Worm (Caenorhabditis elegans) whole organism, L4 larva: ENCODE data around the gene ttr-40.
"Not testable (repeated sequence)": the region's sequence is repeated elsewhere in the genome, so short reads cannot be mapped to it uniquely, and the experiment has no call there.

ENCODE experiments used
- D1046.2 ChIP-seq: fragments of 200-800 bp; sonication (Bioruptor generic); IDR thresholded peaks from 2 replicates; pipeline ENCODE4 v1.3.6; 2022; ENCODE audit warnings: missing genetic modification characterization, missing compliant biosample characterization
- F26F4.8 ChIP-seq: fragments of 200-800 bp; sonication (Bioruptor generic); conservative IDR thresholded peaks from 2 replicates; pipeline ENCODE4 v1.3.6; 2022; ENCODE audit warnings: missing genetic modification characterization, missing compliant biosample characterization
- F44E2.7 ChIP-seq: fragments of 200-800 bp; sonication (Bioruptor generic); IDR thresholded peaks from 2 replicates; pipeline ENCODE4 v2.1.2; 2022; ENCODE audit warnings: missing genetic modification characterization, missing compliant biosample characterization
- T26A8.4 ChIP-seq: fragments of 200-800 bp; sonication (Bioruptor generic); IDR thresholded peaks from 2 replicates; pipeline ENCODE4 v1.3.6; 2022; ENCODE audit warnings: missing genetic modification characterization, missing compliant biosample characterization
- Y105C5A.15 ChIP-seq: fragments of 200-800 bp; sonication (Bioruptor generic); IDR thresholded peaks from 2 replicates; pipeline ENCODE4 v1.3.6; 2022; ENCODE audit warnings: missing genetic modification characterization, missing compliant biosample characterization
- Y48G9A.11 ChIP-seq: fragments of 200-800 bp; sonication (Bioruptor generic); IDR thresholded peaks from 2 replicates; pipeline ENCODE4 v1.3.6; 2022; ENCODE audit warnings: missing genetic modification reagents, missing genetic modification characterization, missing compliant biosample characterization
- Y75B8A.6 ChIP-seq: fragments of 200-800 bp; sonication (Bioruptor generic); IDR thresholded peaks from 2 replicates; pipeline ENCODE4 v1.3.6; 2022; ENCODE audit warnings: missing genetic modification reagents, missing genetic modification characterization, missing compliant biosample characterization
- arid-1 ChIP-seq: fragments of 200-800 bp; sonication (Bioruptor generic); conservative IDR thresholded peaks from 2 replicates; pipeline ENCODE4 v1.3.6; 2022; ENCODE audit warnings: missing genetic modification reagents, missing genetic modification characterization, missing compliant biosample characterization
- ceh-20 ChIP-seq: fragments of 200-800 bp; sonication (Bioruptor generic); IDR thresholded peaks from 2 replicates; pipeline ENCODE4 v1.3.6; 2022; ENCODE audit warnings: missing genetic modification reagents, missing genetic modification characterization, missing compliant biosample characterization
- ces-1 ChIP-seq: fragments of 150-350 bp; sonication (generic microtip); optimal IDR thresholded peaks from 4 replicates; lab custom pipeline; 2014; ENCODE audit warnings: missing biosample characterization, missing genetic modification reagents, missing genetic modification characterization
- cey-2 ChIP-seq: sonication (generic microtip); optimal IDR thresholded peaks from 3 replicates; lab custom pipeline; 2017; ENCODE audit warnings: missing genetic modification characterization, mild to moderate bottlenecking, missing compliant biosample characterization, antibody characterized with exemption, borderline replicate concordance; ENCODE audit not compliant: insufficient read depth
- ctbp-1 ChIP-seq: fragments of 200-800 bp; sonication (Bioruptor generic); IDR thresholded peaks from 2 replicates; pipeline ENCODE4 v1.3.6; 2022; ENCODE audit warnings: missing genetic modification reagents, missing genetic modification characterization, missing compliant biosample characterization
- daf-19 ChIP-seq: fragments of 200-800 bp; sonication (Bioruptor generic); conservative IDR thresholded peaks from 2 replicates; pipeline ENCODE4 v1.3.6; 2022; ENCODE audit warnings: missing genetic modification characterization, missing compliant biosample characterization
- dmd-6 ChIP-seq: fragments of 200-800 bp; sonication (Bioruptor generic); IDR thresholded peaks from 2 replicates; pipeline ENCODE4 v1.3.6; 2022; ENCODE audit warnings: missing genetic modification reagents, missing genetic modification characterization, missing compliant biosample characterization
- dmd-8 ChIP-seq: fragments of 200-800 bp; sonication (Bioruptor generic); IDR thresholded peaks from 2 replicates; pipeline ENCODE4 v1.3.6; 2022; ENCODE audit warnings: missing genetic modification characterization, missing compliant biosample characterization
- dmd-9 ChIP-seq: fragments of 200-800 bp; sonication (Bioruptor generic); IDR thresholded peaks from 2 replicates; pipeline ENCODE4 v1.3.6; 2022; ENCODE audit warnings: missing genetic modification reagents, missing genetic modification characterization, missing compliant biosample characterization
- dve-1 ChIP-seq: sonication (generic microtip); optimal IDR thresholded peaks from 2 replicates; lab custom pipeline; 2017; ENCODE audit warnings: antibody characterized with exemption, mild to moderate bottlenecking, missing genetic modification characterization, missing compliant biosample characterization; ENCODE audit not compliant: insufficient read depth
- egl-27 ChIP-seq: sonication (generic microtip); optimal IDR thresholded peaks from 3 replicates; lab custom pipeline; 2017; ENCODE audit warnings: missing biosample characterization, missing genetic modification reagents, missing genetic modification characterization
- egl-43 ChIP-seq: fragments of 200-800 bp; sonication (Bioruptor generic); IDR thresholded peaks from 2 replicates; pipeline ENCODE4 v1.3.6; 2022; ENCODE audit warnings: missing genetic modification reagents, missing genetic modification characterization, missing compliant biosample characterization
- gei-8 ChIP-seq: fragments of 200-800 bp; sonication (Bioruptor generic); optimal IDR thresholded peaks from 2 replicates; lab custom pipeline; 2018; ENCODE audit warnings: mild to moderate bottlenecking, missing genetic modification characterization, missing compliant biosample characterization
- hlh-11 ChIP-seq: fragments of 200-800 bp; sonication (Bioruptor generic); optimal IDR thresholded peaks from 2 replicates; lab custom pipeline; 2018; ENCODE audit warnings: mild to moderate bottlenecking, missing genetic modification characterization, missing compliant biosample characterization
- hmg-1.1 ChIP-seq: fragments of 200-800 bp; sonication (Bioruptor generic); IDR thresholded peaks from 2 replicates; pipeline ENCODE4 v1.3.6; 2022; ENCODE audit warnings: missing genetic modification reagents, missing genetic modification characterization, missing compliant biosample characterization
- jun-1 ChIP-seq: fragments of 150-350 bp; optimal IDR thresholded peaks from 2 replicates; lab custom pipeline; 2014; ENCODE audit warnings: missing biosample characterization, missing genetic modification reagents, missing genetic modification characterization
- lim-7 ChIP-seq: fragments of 200-800 bp; sonication (Bioruptor generic); IDR thresholded peaks from 2 replicates; pipeline ENCODE4 v1.3.6; 2022; ENCODE audit warnings: missing genetic modification characterization, missing compliant biosample characterization
- lin-1 ChIP-seq: fragments of 200-800 bp; sonication (Bioruptor generic); IDR thresholded peaks from 2 replicates; pipeline ENCODE4 v1.3.6; 2022; ENCODE audit warnings: missing genetic modification reagents, missing genetic modification characterization, missing compliant biosample characterization
- lin-29 ChIP-seq: fragments of 200-800 bp; sonication (Bioruptor generic); IDR thresholded peaks from 2 replicates; pipeline ENCODE4 v1.3.6; 2022; ENCODE audit warnings: missing genetic modification reagents, missing genetic modification characterization, missing compliant biosample characterization
- lin-38 ChIP-seq: fragments of 200-800 bp; sonication (Bioruptor generic); IDR thresholded peaks from 2 replicates; pipeline ENCODE4 v1.3.6; 2022; ENCODE audit warnings: missing genetic modification reagents, missing genetic modification characterization, missing compliant biosample characterization
- lin-39 ChIP-seq: fragments of 150-350 bp; optimal IDR thresholded peaks from 2 replicates; lab custom pipeline; 2014; ENCODE audit warnings: missing biosample characterization, missing genetic modification reagents, missing genetic modification characterization
- lsy-2 ChIP-seq, 2 experiments: fragments of 150-350 bp in 1 of 2; sonication (generic microtip) in 1 of 2; optimal IDR thresholded peaks; 2 replicates each; lab custom pipeline; 2014 to 2017; ENCODE audit warnings: missing biosample characterization in 2 of 2, missing genetic modification characterization in 2 of 2
- madf-5 ChIP-seq, 2 experiments: fragments of 200-800 bp; sonication (Bioruptor generic); IDR thresholded peaks; 2 replicates each; pipeline ENCODE4 v1.3.6; 2022; ENCODE audit warnings: missing compliant biosample characterization in 2 of 2, missing genetic modification characterization in 2 of 2
- madf-9 ChIP-seq: fragments of 200-800 bp; sonication (Bioruptor generic); conservative IDR thresholded peaks from 2 replicates; pipeline ENCODE4 v1.3.6; 2022; ENCODE audit warnings: missing genetic modification reagents, missing genetic modification characterization, missing compliant biosample characterization
- mdt-29 ChIP-seq: fragments of 200-800 bp; sonication (Bioruptor generic); IDR thresholded peaks from 2 replicates; pipeline ENCODE4 v1.3.6; 2022; ENCODE audit warnings: missing genetic modification reagents, missing genetic modification characterization, missing compliant biosample characterization
- nhr-10 ChIP-seq: fragments of 150-350 bp; optimal IDR thresholded peaks from 2 replicates; lab custom pipeline; 2014; ENCODE audit warnings: missing biosample characterization, missing genetic modification characterization
- nhr-25 ChIP-seq: sonication (generic microtip); optimal IDR thresholded peaks from 2 replicates; lab custom pipeline; 2017; ENCODE audit warnings: missing genetic modification characterization, mild to moderate bottlenecking, missing compliant biosample characterization, antibody characterized with exemption, moderate library complexity, borderline replicate concordance; ENCODE audit not compliant: insufficient read depth
- nhr-42 ChIP-seq: fragments of 200-800 bp; sonication (Bioruptor generic); IDR thresholded peaks from 2 replicates; pipeline ENCODE4 v1.3.6; 2022; ENCODE audit warnings: missing genetic modification characterization, missing compliant biosample characterization
- nhr-76 ChIP-seq: fragments of 150-350 bp; optimal IDR thresholded peaks from 2 replicates; lab custom pipeline; 2014; ENCODE audit warnings: missing biosample characterization, missing genetic modification characterization
- pha-4 ChIP-seq, 2 experiments: fragments of 150-350 bp in 1 of 2; fragments of 200-800 bp in 1 of 2; sonication (Bioruptor generic) in 1 of 2; IDR thresholded peaks in 1 of 2; optimal IDR thresholded peaks in 1 of 2; 2 replicates each; pipeline versions ENCODE4 v1.3.6 to Lab custom; 2014 to 2022; ENCODE audit warnings: missing genetic modification characterization in 2 of 2, missing genetic modification reagents in 2 of 2, missing biosample characterization in 1 of 2, missing compliant biosample characterization in 1 of 2
- php-3 ChIP-seq: fragments of 200-800 bp; sonication (Bioruptor generic); IDR thresholded peaks from 2 replicates; pipeline ENCODE4 v1.3.6; 2022; ENCODE audit warnings: missing genetic modification reagents, missing genetic modification characterization, missing compliant biosample characterization
- rbr-2 ChIP-seq: sonication (generic microtip); optimal IDR thresholded peaks from 2 replicates; lab custom pipeline; 2016; ENCODE audit warnings: missing genotype, missing genetic modification characterization, missing compliant biosample characterization
- saeg-2 ChIP-seq: fragments of 200-800 bp; sonication (Bioruptor generic); IDR thresholded peaks from 2 replicates; pipeline ENCODE4 v1.3.6; 2022; ENCODE audit warnings: missing genetic modification reagents, missing genetic modification characterization, missing compliant biosample characterization
- snpc-1.2 ChIP-seq: fragments of 200-800 bp; sonication (Bioruptor generic); IDR thresholded peaks from 2 replicates; pipeline ENCODE4 v1.3.6; 2022; ENCODE audit warnings: missing genetic modification reagents, missing genetic modification characterization, missing compliant biosample characterization
- spr-1 ChIP-seq: sonication (generic microtip); optimal IDR thresholded peaks from 2 replicates; lab custom pipeline; 2016; ENCODE audit warnings: mild to moderate bottlenecking, missing genetic modification characterization, missing compliant biosample characterization
- spr-3 ChIP-seq: fragments of 200-800 bp; sonication (Bioruptor generic); optimal IDR thresholded peaks from 2 replicates; lab custom pipeline; 2018; ENCODE audit warnings: mild to moderate bottlenecking, missing genetic modification characterization, missing compliant biosample characterization
- tra-1 ChIP-seq: fragments of 200-800 bp; sonication (Bioruptor generic); IDR thresholded peaks from 2 replicates; pipeline ENCODE4 v1.3.6; 2022; ENCODE audit warnings: missing genetic modification reagents, missing genetic modification characterization, missing compliant biosample characterization
- vab-7 ChIP-seq: fragments of 200-800 bp; sonication (Bioruptor generic); IDR thresholded peaks from 2 replicates; pipeline ENCODE4 v1.3.6; 2022; ENCODE audit warnings: missing genetic modification reagents, missing genetic modification characterization, missing compliant biosample characterization
- zfp-3 ChIP-seq: fragments of 200-800 bp; sonication (Bioruptor generic); conservative IDR thresholded peaks from 2 replicates; pipeline ENCODE4 v1.3.6; 2022; ENCODE audit warnings: missing genetic modification reagents, missing genetic modification characterization, missing compliant biosample characterization
- zip-11 ChIP-seq: fragments of 200-800 bp; sonication (Bioruptor generic); IDR thresholded peaks from 2 replicates; pipeline ENCODE4 v1.3.6; 2022; ENCODE audit warnings: missing genetic modification characterization, missing compliant biosample characterization

ttr-40 gene

ce11 chrV:9341814-9342213 lies 13.5 kb downstream of the ttr-40 start:
- peak; percentile 83 for TF ChIP-seq D1046.2 (GFP tag; lab: Robert Waterston, UW)
- peak; percentile 83 for TF ChIP-seq egl-43 (GFP tag; lab: Robert Waterston, UW)
- TF ChIP-seq dmd-6 (GFP tag; lab: Robert Waterston, UW), result peak; percentile 55
- peak; percentile 58 for TF ChIP-seq mdt-29 (GFP tag; lab: Robert Waterston, UW)
- TF ChIP-seq vab-7 (GFP tag; lab: Robert Waterston, UW), result peak; percentile 56
- TF ChIP-seq lin-38, result peak; percentile 81
- TF ChIP-seq dmd-8 (GFP tag; lab: Robert Waterston, UW), result peak; percentile 72; the same call in 1 of the 2 replicates
- TF ChIP-seq lin-1 (GFP tag; lab: Robert Waterston, UW), result peak; percentile 90
- TF ChIP-seq snpc-1.2 (GFP tag; lab: Robert Waterston, UW), result peak; percentile 76
- peak; percentile 88 for TF ChIP-seq lin-29 (GFP tag; lab: Robert Waterston, UW)
- TF ChIP-seq ceh-20 (GFP tag; lab: Robert Waterston, UW), result peak; percentile 87
- TF ChIP-seq Y48G9A.11 (GFP tag; lab: Robert Waterston, UW), result peak; percentile 75
- TF ChIP-seq nhr-42, result peak; percentile 70
- TF ChIP-seq hmg-1.1 (GFP tag; lab: Robert Waterston, UW), result peak; percentile 66
- TF ChIP-seq saeg-2, result peak; percentile 90
- TF ChIP-seq zip-11 (GFP tag; lab: Robert Waterston, UW), result peak; percentile 74; the same call in 1 of the 2 replicates
- peak; percentile 77 for TF ChIP-seq lim-7
- TF ChIP-seq madf-5 (GFP tag; IDR thresholded peaks at IDR 0.05; lab: Robert Waterston, UW), result 0 out of 4 replicates have a peak, but pooled peaks of 1 of the 2 experiments have one; percentile 18
- TF ChIP-seq Y105C5A.15 (GFP tag; lab: Robert Waterston, UW), result peak; percentile 94
- TF ChIP-seq madf-9, result peak; percentile 74
- peak; percentile 85; the same call in 1 of the 2 replicates for TF ChIP-seq F44E2.7 (GFP tag; lab: Robert Waterston, UW)
- TF ChIP-seq zfp-3, result peak; percentile 98
- TF ChIP-seq Y75B8A.6, result peak; percentile 86; the same call in 1 of the 2 replicates
- TF ChIP-seq ctbp-1, result peak; percentile 75
- TF ChIP-seq pha-4 (GFP tag; IDR thresholded peaks at IDR 0.05; lab: Robert Waterston, UW), result peak; percentile 87; the same call in 1 of the 2 replicates
- TF ChIP-seq pha-4 (tag; optimal IDR thresholded peaks at IDR 0.05; lab: Kevin White, UChicago), result not testable (repeated sequence)
- peak; percentile 92 for TF ChIP-seq tra-1 (GFP tag; lab: Robert Waterston, UW)
- TF ChIP-seq dmd-9 (GFP tag; lab: Robert Waterston, UW), result 0 out of 2 replicates have a peak, but pooled peaks have one; percentile 50
- TF ChIP-seq arid-1 (GFP tag; lab: Robert Waterston, UW), result peak; percentile 80
- TF ChIP-seq T26A8.4 (GFP tag; lab: Robert Waterston, UW), result peak; percentile 94
- 0 out of 2 replicates have a peak, but pooled peaks have one; percentile 40 for TF ChIP-seq F26F4.8
- TF ChIP-seq php-3 (GFP tag; lab: Robert Waterston, UW), result peak; percentile 85
- TF ChIP-seq daf-19 (GFP tag; lab: Robert Waterston, UW), result peak; percentile 67; the same call in 1 of the 2 replicates

ce11 chrV:9340318-9340717 lies 15.0 kb downstream of the ttr-40 start:
- TF ChIP-seq egl-27 (no peak), ces-1 (GFP tag; lab: Kevin White, UChicago) (no peak), F26F4.8 (no peak), zip-11 (GFP tag; lab: Robert Waterston, UW) (no peak), saeg-2 (peak; percentile 61; the same call in 1 of the 2 replicates), nhr-25 (tag; lab: Kevin White, UChicago) (no peak), jun-1 (no peak), lsy-2 (tag; optimal IDR thresholded peaks at IDR 0.05; lab: Kevin White, UChicago) (no peak), lim-7 (no peak), gei-8 (GFP tag; lab: Kevin White, UChicago) (no peak), nhr-10 (tag; lab: Kevin White, UChicago) (no peak), rbr-2 (peak; percentile 11), hlh-11 (tag; lab: Kevin White, UChicago) (no peak), spr-3 (GFP tag; lab: Kevin White, UChicago) (no peak), vab-7 (GFP tag; lab: Robert Waterston, UW) (peak; percentile 58), Y75B8A.6 (no peak; the same call in 1 of the 2 replicates), cey-2 (no peak), madf-5 (GFP tag; IDR thresholded peaks at IDR 0.05; lab: Robert Waterston, UW) (0 out of 4 replicates have a peak, but pooled peaks of 1 of the 2 experiments have one; percentile 64), nhr-76 (tag; lab: Kevin White, UChicago) (no peak), lin-39 (tag; lab: Kevin White, UChicago) (no peak), dve-1 (tag; lab: Kevin White, UChicago) (no peak), spr-1 (peak; percentile 51)
